Fruit fly (Drosophila melanogaster): ENCODE results near the gene shams.

DNA sequence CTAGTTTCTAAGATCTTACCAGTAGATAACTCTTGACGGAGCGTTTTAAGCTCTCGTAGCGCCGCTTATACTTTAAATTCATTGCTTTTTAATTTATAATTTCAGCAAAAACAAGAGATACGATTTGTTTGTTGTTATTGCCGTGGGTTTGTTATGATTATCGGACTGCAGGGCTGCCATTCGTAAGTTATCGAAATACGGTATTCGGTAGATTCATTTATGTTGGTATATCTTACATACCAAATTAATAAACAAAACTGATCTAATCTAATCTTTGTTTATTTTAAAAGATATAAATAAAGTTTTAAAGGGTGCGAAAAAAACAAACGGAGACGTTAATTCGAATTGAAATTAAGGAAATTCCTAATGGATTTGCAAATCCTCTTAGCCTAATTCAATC, 18.4 kb downstream of the shams start, which contains the start of the genes CG31111 and stac:
- TF ChIP-seq EcR (GFP tag; optimal IDR thresholded peaks at IDR 0.05) = no peak
- TF ChIP-seq Pif1B (GFP tag; optimal IDR thresholded peaks at IDR 0.05) = no peak
- no peak for TF ChIP-seq CG15710 (tag; optimal IDR thresholded peaks at IDR 0.05)
- no peak for TF ChIP-seq D1 (tag; optimal IDR thresholded peaks at IDR 0.05)
- TF ChIP-seq CG9948 (tag; optimal IDR thresholded peaks at IDR 0.05) = no peak
- TF ChIP-seq CG10348 (GFP tag; IDR thresholded peaks at IDR 0.05) = no peak
- no peak for TF ChIP-seq CG13204 (GFP tag; optimal IDR thresholded peaks at IDR 0.05)

Data from whole organism, pupa.